Worm (Caenorhabditis elegans) whole organism, L2 larva: Measurements from ENCODE around the gene Y59A8A.8.
"Not testable (repeated sequence)": the region's sequence is repeated elsewhere in the genome, so short reads cannot be mapped to it uniquely, and the experiment has no call there.

Experiments used
- ama-1 ChIP-seq: fragments of 150-350 bp; optimal IDR thresholded peaks from 2 replicates; lab custom pipeline; 2018; ENCODE audit warnings: inconsistent platforms
- egl-27 ChIP-seq: sonication (generic microtip); optimal IDR thresholded peaks from 3 replicates; lab custom pipeline; 2017; ENCODE audit warnings: missing biosample characterization, missing genetic modification reagents, missing genetic modification characterization
- fos-1 ChIP-seq: fragments of 150-350 bp; optimal IDR thresholded peaks from 2 replicates; lab custom pipeline; 2014; ENCODE audit warnings: missing biosample characterization, missing genetic modification characterization
- lin-39 ChIP-seq: fragments of 150-350 bp; optimal IDR thresholded peaks from 2 replicates; lab custom pipeline; 2014; ENCODE audit warnings: missing biosample characterization, missing genetic modification reagents, missing genetic modification characterization
- mab-5 ChIP-seq: fragments of 150-350 bp; optimal IDR thresholded peaks from 2 replicates; lab custom pipeline; 2014; ENCODE audit warnings: missing biosample characterization, missing genetic modification characterization
- nhr-237 ChIP-seq: fragments of 150-350 bp; optimal IDR thresholded peaks from 2 replicates; lab custom pipeline; 2014; ENCODE audit warnings: missing biosample characterization, missing genetic modification characterization
- nhr-77 ChIP-seq: fragments of 150-350 bp; optimal IDR thresholded peaks from 2 replicates; lab custom pipeline; 2014; ENCODE audit warnings: missing biosample characterization, missing genetic modification characterization

ce11 chrV:17894485-17894884 is 29.1 kb downstream of the Y59A8A.8 start, which contains the start of gene C06H5.12:
- not testable (repeated sequence) for TF ChIP-seq lin-39; ama-1 (lab: Kevin White, UChicago); nhr-237 (tag; lab: Kevin White, UChicago); egl-27 (tag; lab: Kevin White, UChicago); nhr-77; mab-5 (tag; lab: Kevin White, UChicago); fos-1
